Fruit fly (Drosophila melanogaster): ENCODE data around the gene ND-42.

DNA sequence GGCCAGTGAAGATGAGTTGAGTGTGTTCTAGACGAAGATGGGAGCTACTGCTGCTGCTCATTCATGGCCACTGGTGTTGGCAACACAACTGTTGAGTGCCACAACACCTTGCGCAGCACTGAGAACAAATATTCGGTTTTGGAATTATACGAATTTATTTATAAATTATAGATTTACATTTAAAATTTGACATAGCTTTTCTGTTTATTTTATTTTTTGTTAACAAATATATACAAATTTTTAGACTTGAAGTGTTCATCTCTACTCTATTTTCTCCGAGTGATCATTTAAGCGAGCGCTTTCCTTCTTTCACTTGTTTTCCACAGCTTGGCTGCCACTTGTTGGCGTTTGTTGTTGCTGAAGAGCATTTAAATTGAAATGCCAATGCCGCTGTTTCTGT lies 40.0 kb upstream of the ND-42 start:
- TF ChIP-seq CG4496 (GFP tag; IDR thresholded peaks at IDR 0.05) (no peak), CG10348 (GFP tag; IDR thresholded peaks at IDR 0.05) (no peak), EcR (GFP tag; optimal IDR thresholded peaks at IDR 0.05) (no peak), CG15710 (tag; optimal IDR thresholded peaks at IDR 0.05) (no peak)

All from whole organism, pupa.